Worm (Caenorhabditis elegans) whole organism, L4/young adult: ENCODE measurements around the gene C08E8.5.

Source experiments
- W03F9.2 ChIP-seq: fragments of 150-350 bp; optimal IDR thresholded peaks from 2 replicates; lab custom pipeline; 2014; ENCODE audit warnings: missing biosample characterization, missing genetic modification characterization
- dao-5 ChIP-seq: sonication (generic microtip); optimal IDR thresholded peaks from 2 replicates; lab custom pipeline; 2016; ENCODE audit warnings: missing genotype, missing genetic modification characterization, moderate library complexity, missing compliant biosample characterization
- him-1 ChIP-seq: sonication (generic microtip); optimal IDR thresholded peaks from 2 replicates; lab custom pipeline; 2016; ENCODE audit warnings: missing genotype, missing genetic modification reagents, missing genetic modification characterization, missing compliant biosample characterization

ce11 chrV:18323231-18323630 is 36.6 kb downstream of the C08E8.5 start, which contains the start of gene B0462.5:
- TF ChIP-seq W03F9.2 (no peak), dao-5 (tag; lab: Kevin White, UChicago) (no peak), him-1 (tag; lab: Kevin White, UChicago) (no peak)
